Fruit fly (Drosophila melanogaster) whole organism, embryonic: Measurements from ENCODE around the gene CG4291.
A peak's percentile ranks its signal among the peaks of the same experiment; 100 is the strongest.

Experiments used
- Ada2b ChIP-seq: fragments of 200-800 bp; sonication (Bioruptor generic); IDR thresholded peaks from 2 replicates; pipeline ENCODE4 v1.3.6; 2022; ENCODE audit warnings: missing biosample characterization, missing genetic modification characterization
- Blimp-1 ChIP-seq: fragments of 200-800 bp; sonication (Bioruptor generic); optimal IDR thresholded peaks from 3 replicates; lab custom pipeline; 2018; ENCODE audit warnings: missing biosample characterization, missing genetic modification characterization, mild to moderate bottlenecking, moderate library complexity, missing genetic modification reagents
- CG10209 ChIP-seq: fragments of 200-800 bp; sonication (Bioruptor generic); optimal IDR thresholded peaks from 3 replicates; lab custom pipeline; 2017; ENCODE audit warnings: missing biosample characterization, mild to moderate bottlenecking, missing genetic modification characterization, missing genetic modification reagents
- CG1024 ChIP-seq: fragments of 200-800 bp; sonication (Bioruptor generic); IDR thresholded peaks from 2 replicates; pipeline ENCODE4 v1.3.6; 2022; ENCODE audit warnings: missing biosample characterization, missing genetic modification characterization
- CG12155 ChIP-seq: fragments of 200-800 bp; sonication (Bioruptor generic); optimal IDR thresholded peaks from 3 replicates; lab custom pipeline; 2016; ENCODE audit warnings: missing biosample characterization, missing genetic modification characterization
- CG1832 ChIP-seq: fragments of 200-800 bp; sonication (Bioruptor generic); optimal IDR thresholded peaks from 2 replicates; lab custom pipeline; 2017; ENCODE audit warnings: missing biosample characterization, mild to moderate bottlenecking, missing genetic modification characterization, inconsistent platforms
- CG32767 ChIP-seq: fragments of 200-800 bp; sonication (Bioruptor generic); IDR thresholded peaks from 2 replicates; pipeline ENCODE4 v1.3.6; 2022; ENCODE audit warnings: missing biosample characterization, missing genetic modification characterization
- CG33557 ChIP-seq: fragments of 200-800 bp; sonication (Bioruptor generic); optimal IDR thresholded peaks from 2 replicates; lab custom pipeline; 2019; ENCODE audit warnings: missing biosample characterization, mild to moderate bottlenecking, missing genetic modification characterization, moderate library complexity
- CG3838 ChIP-seq: fragments of 200-800 bp; sonication (Bioruptor generic); optimal IDR thresholded peaks from 3 replicates; lab custom pipeline; 2016; ENCODE audit warnings: missing biosample characterization, missing genetic modification characterization
- CG4820 ChIP-seq: fragments of 200-800 bp; sonication (Bioruptor generic); optimal IDR thresholded peaks from 3 replicates; lab custom pipeline; 2016; ENCODE audit warnings: missing biosample characterization, missing genetic modification characterization
- CG5245 ChIP-seq: fragments of 200-800 bp; sonication (Bioruptor generic); optimal IDR thresholded peaks from 3 replicates; lab custom pipeline; 2016; ENCODE audit warnings: missing biosample characterization, missing genetic modification characterization
- CG6654 ChIP-seq: fragments of 200-800 bp; sonication (Bioruptor generic); optimal IDR thresholded peaks from 2 replicates; lab custom pipeline; 2017; ENCODE audit warnings: missing biosample characterization, mild to moderate bottlenecking, missing genetic modification characterization
- CG7556 ChIP-seq: fragments of 200-800 bp; sonication (Bioruptor generic); optimal IDR thresholded peaks from 2 replicates; lab custom pipeline; 2017; ENCODE audit warnings: missing biosample characterization, mild to moderate bottlenecking, missing genetic modification characterization
- CG7786 ChIP-seq: fragments of 200-800 bp; sonication (Bioruptor generic); optimal IDR thresholded peaks from 2 replicates; lab custom pipeline; 2016; ENCODE audit warnings: missing biosample characterization, missing genetic modification characterization
- CG8290 ChIP-seq, 3 experiments: fragments of 200-800 bp; sonication (Bioruptor generic); optimal IDR thresholded peaks; 2 replicates each; lab custom pipeline; 2016 to 2019; ENCODE audit warnings: missing biosample characterization in 3 of 3, missing genetic modification characterization in 3 of 3, mild to moderate bottlenecking in 2 of 3, moderate library complexity in 1 of 3
- CG8478 ChIP-seq: fragments of >200 bp; optimal IDR thresholded peaks from 2 replicates; lab custom pipeline; 2018
- CrebB ChIP-seq: fragments of 200-800 bp; sonication (Bioruptor generic); optimal IDR thresholded peaks from 3 replicates; lab custom pipeline; 2018; ENCODE audit warnings: missing biosample characterization, mild to moderate bottlenecking, missing genetic modification characterization
- D ChIP-seq, 2 experiments: fragments of 200-800 bp in 1 of 2; fragments of >200 bp in 1 of 2; sonication (Bioruptor generic) in 1 of 2; optimal IDR thresholded peaks; 2 replicates in 1 of 2; 3 replicates in 1 of 2; lab custom pipeline; 2017; ENCODE audit warnings: mild to moderate bottlenecking in 1 of 2, missing biosample characterization in 1 of 2, missing genetic modification characterization in 1 of 2, missing genetic modification reagents in 1 of 2
- HHEX ChIP-seq: fragments of 200-800 bp; sonication (Bioruptor generic); optimal IDR thresholded peaks from 3 replicates; lab custom pipeline; 2017; ENCODE audit warnings: missing biosample characterization, mild to moderate bottlenecking, missing genetic modification characterization, missing genetic modification reagents
- Hey ChIP-seq: fragments of 200-800 bp; sonication (Bioruptor generic); optimal IDR thresholded peaks from 3 replicates; lab custom pipeline; 2018; ENCODE audit warnings: missing biosample characterization, mild to moderate bottlenecking, missing genetic modification characterization
- Mad ChIP-seq: fragments of 200-800 bp; sonication (Bioruptor generic); optimal IDR thresholded peaks from 2 replicates; lab custom pipeline; 2016; ENCODE audit warnings: missing biosample characterization, missing genetic modification characterization
- NC2α ChIP-seq: fragments of 200-800 bp; sonication (Bioruptor generic); optimal IDR thresholded peaks from 2 replicates; lab custom pipeline; 2016; ENCODE audit warnings: missing biosample characterization, missing genetic modification characterization
- NFAT ChIP-seq: fragments of 200-800 bp; sonication (Bioruptor generic); IDR thresholded peaks from 2 replicates; pipeline ENCODE4 v1.3.6; 2022; ENCODE audit warnings: missing biosample characterization, missing genetic modification characterization
- Nf-YB ChIP-seq: fragments of 200-800 bp; sonication (Bioruptor generic); optimal IDR thresholded peaks from 3 replicates; lab custom pipeline; 2019; ENCODE audit warnings: missing biosample characterization, mild to moderate bottlenecking, missing genetic modification characterization, moderate library complexity
- Sox102F ChIP-seq: fragments of 200-800 bp; sonication (Bioruptor generic); optimal IDR thresholded peaks from 2 replicates; lab custom pipeline; 2018; ENCODE audit warnings: missing biosample characterization, mild to moderate bottlenecking, missing genetic modification characterization, moderate library complexity
- Spps ChIP-seq: fragments of 200-800 bp; sonication (Bioruptor generic); optimal IDR thresholded peaks from 2 replicates; lab custom pipeline; 2018; ENCODE audit warnings: missing biosample characterization, mild to moderate bottlenecking, missing genetic modification characterization
- Ssrp ChIP-seq: fragments of 200-800 bp; sonication (Bioruptor generic); optimal IDR thresholded peaks from 2 replicates; lab custom pipeline; 2018; ENCODE audit warnings: missing biosample characterization, mild to moderate bottlenecking, missing genetic modification characterization, moderate library complexity
- Vsx1 ChIP-seq: fragments of 200-800 bp; sonication (Bioruptor generic); optimal IDR thresholded peaks from 2 replicates; lab custom pipeline; 2017; ENCODE audit warnings: missing biosample characterization, mild to moderate bottlenecking, missing genetic modification characterization, missing genetic modification reagents
- ab ChIP-seq: fragments of 200-800 bp; sonication (Bioruptor generic); optimal IDR thresholded peaks from 2 replicates; lab custom pipeline; 2016; ENCODE audit warnings: missing biosample characterization, missing genetic modification characterization
- chn ChIP-seq: fragments of 200-800 bp; sonication (Bioruptor generic); optimal IDR thresholded peaks from 2 replicates; lab custom pipeline; 2016; ENCODE audit warnings: missing biosample characterization, missing genetic modification characterization
- corto ChIP-seq: fragments of 200-800 bp; sonication (Bioruptor generic); optimal IDR thresholded peaks from 2 replicates; lab custom pipeline; 2016; ENCODE audit warnings: missing biosample characterization, mild to moderate bottlenecking, missing genetic modification characterization, moderate library complexity
- crol ChIP-seq: fragments of 200-800 bp; sonication (Bioruptor generic); IDR thresholded peaks from 2 replicates; pipeline ENCODE4 v1.3.6; 2022; ENCODE audit warnings: missing biosample characterization, missing genetic modification characterization
- ems ChIP-seq: fragments of 200-800 bp; sonication (Bioruptor generic); optimal IDR thresholded peaks from 3 replicates; lab custom pipeline; 2016; ENCODE audit warnings: missing biosample characterization, missing genetic modification characterization
- exex ChIP-seq: fragments of 200-800 bp; sonication (Bioruptor generic); optimal IDR thresholded peaks from 4 replicates; lab custom pipeline; 2018; ENCODE audit warnings: missing biosample characterization, mild to moderate bottlenecking, missing genetic modification characterization, moderate library complexity
- fd64A ChIP-seq: fragments of 200-800 bp; sonication (Bioruptor generic); optimal IDR thresholded peaks from 3 replicates; lab custom pipeline; 2018; ENCODE audit warnings: missing biosample characterization, mild to moderate bottlenecking, missing genetic modification characterization
- gem ChIP-seq: fragments of 200-800 bp; sonication (Bioruptor generic); optimal IDR thresholded peaks from 2 replicates; lab custom pipeline; 2019; ENCODE audit warnings: missing biosample characterization, mild to moderate bottlenecking, missing genetic modification characterization, moderate library complexity
- hbn ChIP-seq: fragments of 200-800 bp; sonication (Bioruptor generic); IDR thresholded peaks from 2 replicates; pipeline ENCODE4 v1.3.6; 2022; ENCODE audit warnings: missing biosample characterization, missing genetic modification characterization; ENCODE audit not compliant: partially characterized antibody
- oc ChIP-seq: fragments of 200-800 bp; sonication (Bioruptor generic); optimal IDR thresholded peaks from 2 replicates; lab custom pipeline; 2018; ENCODE audit warnings: missing biosample characterization, mild to moderate bottlenecking, missing genetic modification characterization, moderate library complexity
- pan ChIP-seq, 4 experiments: fragments of >200 bp in 3 of 4; fragments of 200-800 bp in 1 of 4; sonication (Bioruptor generic) in 1 of 4; optimal IDR thresholded peaks in 3 of 4; IDR thresholded peaks in 1 of 4; 2 replicates each; pipeline versions ENCODE4 v1.3.6 to Lab custom; 2017 to 2022; ENCODE audit warnings: missing biosample characterization in 2 of 4, missing genetic modification characterization in 2 of 4, mixed read lengths in 1 of 4
- pfk ChIP-seq: fragments of 200-800 bp; sonication (Bioruptor generic); optimal IDR thresholded peaks from 2 replicates; lab custom pipeline; 2018; ENCODE audit warnings: missing biosample characterization, mild to moderate bottlenecking, missing genetic modification characterization, moderate library complexity
- pzg ChIP-seq: fragments of 200-800 bp; sonication (Bioruptor generic); optimal IDR thresholded peaks from 3 replicates; lab custom pipeline; 2018; ENCODE audit warnings: missing biosample characterization, mild to moderate bottlenecking, missing genetic modification characterization, moderate library complexity
- sc ChIP-seq, 3 experiments: fragments of >200 bp in 2 of 3; fragments of 200-800 bp in 1 of 3; sonication (Bioruptor generic) in 1 of 3; optimal IDR thresholded peaks; 2 replicates in 2 of 3; 3 replicates in 1 of 3; lab custom pipeline; 2017; ENCODE audit warnings: mild to moderate bottlenecking in 1 of 3, missing biosample characterization in 1 of 3, missing genetic modification characterization in 1 of 3, missing genetic modification reagents in 1 of 3
- tgo ChIP-seq: fragments of 200-800 bp; sonication (Bioruptor generic); IDR thresholded peaks from 3 replicates; pipeline ENCODE4 v1.3.6; 2022; ENCODE audit warnings: missing biosample characterization, missing genetic modification characterization
- wek ChIP-seq: fragments of 200-800 bp; sonication (Bioruptor generic); optimal IDR thresholded peaks from 3 replicates; lab custom pipeline; 2018; ENCODE audit warnings: missing biosample characterization, mild to moderate bottlenecking, missing genetic modification characterization, moderate library complexity
- zf30C ChIP-seq: fragments of 200-800 bp; sonication (Bioruptor generic); optimal IDR thresholded peaks from 3 replicates; lab custom pipeline; 2018; ENCODE audit warnings: missing biosample characterization, mild to moderate bottlenecking, missing genetic modification characterization
- zfh1 ChIP-seq: fragments of 200-800 bp; sonication (Bioruptor generic); IDR thresholded peaks from 3 replicates; pipeline ENCODE4 v1.3.6; 2022; ENCODE audit warnings: missing biosample characterization, missing genetic modification characterization
- zfh2 ChIP-seq: fragments of 200-800 bp; sonication (Bioruptor generic); optimal IDR thresholded peaks from 2 replicates; lab custom pipeline; 2016; ENCODE audit warnings: missing biosample characterization, missing genetic modification characterization

The CG4291 gene

DNA sequence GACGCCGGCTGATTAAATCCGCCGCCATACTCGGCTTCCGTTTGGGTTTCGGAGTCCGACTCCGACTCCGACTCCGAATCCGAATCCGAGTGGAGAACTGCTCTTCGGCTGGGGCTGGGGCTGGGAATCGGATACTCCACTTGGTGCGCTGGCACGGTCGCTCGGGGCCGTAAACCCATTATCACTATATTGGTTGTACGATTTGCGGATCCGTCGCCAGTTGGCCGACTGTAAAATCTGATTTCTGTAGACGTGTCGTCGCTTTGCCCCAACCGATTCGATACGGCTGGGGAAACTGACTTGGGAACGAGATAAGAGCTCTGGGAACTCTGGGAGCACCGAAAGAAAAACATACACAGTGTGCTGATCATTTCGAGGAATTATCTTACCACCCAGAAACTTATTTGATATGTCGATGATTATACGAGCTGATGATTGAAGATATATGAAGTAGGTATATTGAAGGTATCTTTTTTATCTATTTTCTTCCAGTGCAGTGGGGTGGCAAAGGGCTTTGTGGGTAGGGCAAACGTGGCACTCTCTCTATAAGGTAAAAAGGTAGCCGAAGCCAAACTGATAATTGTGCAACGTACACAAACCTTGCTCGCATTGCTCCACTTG lies 5.5 kb upstream of the CG4291 start (continued):
- TF ChIP-seq pzg (GFP tag; lab: Kevin White, UChicago): no peak
- no peak for TF ChIP-seq pan (optimal IDR thresholded peaks at IDR 0.05; lab: Kevin White, UChicago)
- peak in 1 of 2 experiments; percentile 56 for TF ChIP-seq pan (GFP tag; optimal IDR thresholded peaks at IDR 0.05 in 1 of 2, IDR thresholded peaks at IDR 0.05 in 1 of 2)
- peak; percentile 43 for TF ChIP-seq exex
- no peak for TF ChIP-seq D (optimal IDR thresholded peaks at IDR 0.05; lab: Kevin White, UChicago)
- TF ChIP-seq D (GFP tag; optimal IDR thresholded peaks at IDR 0.05; lab: Kevin White, UChicago): peak; percentile 41
- peak; percentile 55 for TF ChIP-seq Blimp-1
- TF ChIP-seq sc (optimal IDR thresholded peaks at IDR 0.05; lab: Kevin White, UChicago): no peak
- TF ChIP-seq sc (GFP tag; optimal IDR thresholded peaks at IDR 0.05; lab: Kevin White, UChicago): no peak
- TF ChIP-seq CG7786: peak; percentile 35
- no peak for TF ChIP-seq CG4820 (GFP tag; lab: Kevin White, UChicago)
- TF ChIP-seq gem (tag; lab: Kevin White, UChicago): peak; percentile 76
- TF ChIP-seq CG8478 (lab: Kevin White, UChicago): no peak
- TF ChIP-seq CG6654: no peak
- TF ChIP-seq CG32767 (GFP tag; lab: Robert Waterston, UW): peak; percentile 46; the same call in 1 of the 2 replicates
- no peak for TF ChIP-seq CG1832 (GFP tag; lab: Kevin White, UChicago)
- peak; percentile 30 for TF ChIP-seq CG8290 (GFP tag; optimal IDR thresholded peaks at IDR 0.05; lab: Kevin White, UChicago)
- TF ChIP-seq CG8290 (tag; optimal IDR thresholded peaks at IDR 0.05; lab: Kevin White, UChicago): peak in 1 of 2 experiments; percentile 57
- TF ChIP-seq tgo (GFP tag; lab: Robert Waterston, UW): peak; percentile 62
- TF ChIP-seq hbn: no peak
- no peak for TF ChIP-seq crol (GFP tag; lab: Robert Waterston, UW)
- TF ChIP-seq ems: peak; percentile 15
- peak; percentile 30 for TF ChIP-seq HHEX (GFP tag; lab: Kevin White, UChicago)
- TF ChIP-seq oc (tag; lab: Kevin White, UChicago): peak; percentile 42
- no peak for TF ChIP-seq pfk (GFP tag; lab: Kevin White, UChicago)
- TF ChIP-seq Ssrp (tag; lab: Kevin White, UChicago): peak; percentile 37
- TF ChIP-seq NFAT: no peak
- TF ChIP-seq chn: peak; percentile 57
- TF ChIP-seq fd64A (GFP tag; lab: Kevin White, UChicago): no peak
- TF ChIP-seq CG10209 (GFP tag; lab: Kevin White, UChicago): peak; percentile 47
- TF ChIP-seq Ada2b (GFP tag; lab: Robert Waterston, UW): no peak
- peak; percentile 56; the same call in 1 of the 3 replicates for TF ChIP-seq zfh1
- no peak for TF ChIP-seq wek (GFP tag; lab: Kevin White, UChicago)
- no peak for TF ChIP-seq zfh2 (GFP tag; lab: Kevin White, UChicago)
- peak; percentile 40 for TF ChIP-seq zf30C (GFP tag; lab: Kevin White, UChicago)
- 0 out of 2 replicates have a peak, but pooled peaks have one; percentile 23 for TF ChIP-seq CG1024 (GFP tag; lab: Robert Waterston, UW)
- no peak for TF ChIP-seq ab (GFP tag; lab: Kevin White, UChicago)
- TF ChIP-seq CG3838 (GFP tag; lab: Kevin White, UChicago): no peak
- TF ChIP-seq Hey: no peak
- peak; percentile 57 for TF ChIP-seq CG7556 (GFP tag; lab: Kevin White, UChicago)
- TF ChIP-seq CG33557 (GFP tag; lab: Kevin White, UChicago): peak; percentile 4
- no peak for TF ChIP-seq corto (GFP tag; lab: Kevin White, UChicago)
- no peak for TF ChIP-seq CG12155 (GFP tag; lab: Kevin White, UChicago)
- no peak for TF ChIP-seq Spps (tag; lab: Kevin White, UChicago)
- peak; percentile 16 for TF ChIP-seq CrebB (tag; lab: Kevin White, UChicago)
- no peak for TF ChIP-seq Nf-YB (GFP tag; lab: Kevin White, UChicago)
- TF ChIP-seq CG5245 (GFP tag; lab: Kevin White, UChicago): no peak
- no peak for TF ChIP-seq NC2α (GFP tag; lab: Kevin White, UChicago)
- no peak for TF ChIP-seq Mad (GFP tag; lab: Kevin White, UChicago)
- peak; percentile 82 for TF ChIP-seq Sox102F
- no peak for TF ChIP-seq Vsx1 (GFP tag; lab: Kevin White, UChicago)
